Worm (Caenorhabditis elegans) whole organism, young adult: ENCODE data around the gene pqn-22.

Experiments used
- C17E4.6 ChIP-seq: fragments of 200-800 bp; sonication (Bioruptor generic); IDR thresholded peaks from 2 replicates; pipeline ENCODE4 v1.3.6; 2022; ENCODE audit warnings: missing genetic modification reagents, missing genetic modification characterization, missing compliant biosample characterization
- F33H1.4 ChIP-seq: fragments of 200-800 bp; sonication (Bioruptor generic); IDR thresholded peaks from 2 replicates; pipeline ENCODE4 v1.3.6; 2022; ENCODE audit warnings: missing genetic modification reagents, missing genetic modification characterization, missing compliant biosample characterization
- Y79H2A.3 ChIP-seq: fragments of 200-800 bp; sonication (Bioruptor generic); conservative IDR thresholded peaks from 2 replicates; pipeline ENCODE4 v1.3.6; 2022; ENCODE audit warnings: missing genetic modification reagents, missing genetic modification characterization, missing compliant biosample characterization
- Y95B8A.8 ChIP-seq: fragments of 200-800 bp; sonication (Bioruptor generic); IDR thresholded peaks from 2 replicates; pipeline ENCODE4 v1.3.6; 2022; ENCODE audit warnings: missing genetic modification reagents, missing genetic modification characterization, missing compliant biosample characterization
- chd-7 ChIP-seq: sonication (generic microtip); optimal IDR thresholded peaks from 2 replicates; lab custom pipeline; 2016; ENCODE audit warnings: mild to moderate bottlenecking, missing genetic modification characterization, moderate library complexity, missing compliant biosample characterization
- egl-44 ChIP-seq: fragments of 200-800 bp; sonication (Bioruptor generic); IDR thresholded peaks from 2 replicates; pipeline ENCODE4 v1.3.6; 2022; ENCODE audit warnings: missing genetic modification reagents, missing genetic modification characterization, missing compliant biosample characterization
- egrh-3 ChIP-seq: fragments of 200-800 bp; sonication (Bioruptor generic); IDR thresholded peaks from 2 replicates; pipeline ENCODE4 v1.3.6; 2022; ENCODE audit warnings: missing genetic modification reagents, missing genetic modification characterization, missing compliant biosample characterization
- madf-8 ChIP-seq: fragments of 200-800 bp; sonication (Bioruptor generic); conservative IDR thresholded peaks from 2 replicates; pipeline ENCODE4 v1.3.6; 2022; ENCODE audit warnings: missing genetic modification reagents, missing genetic modification characterization, missing compliant biosample characterization
- nhr-120 ChIP-seq: fragments of 200-800 bp; sonication (Bioruptor generic); IDR thresholded peaks from 2 replicates; pipeline ENCODE4 v1.3.6; 2022; ENCODE audit warnings: missing genetic modification characterization, missing compliant biosample characterization
- snpc-4 ChIP-seq, 5 experiments: fragments of 150-350 bp in 1 of 5; sonication (generic microtip) in 4 of 5; optimal IDR thresholded peaks; 2 replicates each; lab custom pipeline; 2014 to 2018; ENCODE audit warnings: missing genetic modification characterization in 5 of 5, missing biosample characterization in 3 of 5, antibody characterized with exemption in 2 of 5, mild to moderate bottlenecking in 2 of 5, missing compliant biosample characterization in 2 of 5, missing genotype in 2 of 5, moderate library complexity in 2 of 5, missing genetic modification reagents in 1 of 5
- tbp1 ChIP-seq: fragments of 200-800 bp; sonication (Bioruptor generic); optimal IDR thresholded peaks from 2 replicates; lab custom pipeline; 2018; ENCODE audit warnings: mild to moderate bottlenecking, missing genetic modification characterization, missing compliant biosample characterization
- unc-62 ChIP-seq: fragments of 150-350 bp; optimal IDR thresholded peaks from 2 replicates; lab custom pipeline; 2014; ENCODE audit warnings: missing biosample characterization, missing genetic modification reagents, missing genetic modification characterization
- ztf-28 ChIP-seq: fragments of 200-800 bp; sonication (Bioruptor generic); IDR thresholded peaks from 2 replicates; pipeline ENCODE4 v1.3.6; 2022; ENCODE audit warnings: missing genetic modification reagents, missing genetic modification characterization, missing compliant biosample characterization

- TF ChIP-seq C17E4.6 (GFP tag; lab: Robert Waterston, UW) = no peak
- TF ChIP-seq snpc-4 (GFP tag; optimal IDR thresholded peaks at IDR 0.05; lab: Kevin White, UChicago) = no peak
- TF ChIP-seq snpc-4 (tag; optimal IDR thresholded peaks at IDR 0.05; lab: Kevin White, UChicago) = no peak
- no peak for TF ChIP-seq unc-62 (GFP tag; lab: Kevin White, UChicago)
- TF ChIP-seq chd-7 (tag; lab: Kevin White, UChicago) = no peak
- TF ChIP-seq egrh-3 (GFP tag; lab: Robert Waterston, UW) = no peak
- TF ChIP-seq tbp1 (GFP tag; lab: Kevin White, UChicago) = no peak
- no peak for TF ChIP-seq Y79H2A.3 (GFP tag; lab: Robert Waterston, UW)
- no peak for TF ChIP-seq madf-8 (GFP tag; lab: Robert Waterston, UW)
- TF ChIP-seq ztf-28 (GFP tag; lab: Robert Waterston, UW) = no peak
- TF ChIP-seq Y95B8A.8 (GFP tag; lab: Robert Waterston, UW) = no peak
- no peak for TF ChIP-seq F33H1.4 (GFP tag; lab: Robert Waterston, UW)
- TF ChIP-seq nhr-120 (GFP tag; lab: Robert Waterston, UW) = no peak
- no peak for TF ChIP-seq egl-44 (GFP tag; lab: Robert Waterston, UW)
These were observed 21.9 kb downstream of the pqn-22 start, which contains the start of gene C46G7.5 for ce11 chrIV:6011545-6011944.
